Fruit fly (Drosophila melanogaster) whole organism, embryonic: ENCODE measurements around the gene ksr.

ENCODE experiments used
- ATbp ChIP-seq: fragments of 200-800 bp; sonication (Bioruptor generic); optimal IDR thresholded peaks from 2 replicates; lab custom pipeline; 2017; ENCODE audit warnings: missing biosample characterization, mild to moderate bottlenecking, missing genetic modification characterization, missing genetic modification reagents
- Atf6 ChIP-seq: fragments of 200-800 bp; sonication (Bioruptor generic); IDR thresholded peaks from 2 replicates; pipeline ENCODE4 v1.3.6; 2022; ENCODE audit warnings: missing biosample characterization, missing genetic modification characterization
- B-H2 ChIP-seq: fragments of 200-800 bp; sonication (Bioruptor generic); optimal IDR thresholded peaks from 2 replicates; lab custom pipeline; 2018; ENCODE audit warnings: missing biosample characterization, mild to moderate bottlenecking, missing genetic modification characterization
- BEAF-32 ChIP-seq: fragments of 200-800 bp; sonication (Bioruptor generic); optimal IDR thresholded peaks from 3 replicates; lab custom pipeline; 2017; ENCODE audit warnings: missing biosample characterization, missing genetic modification characterization, mild to moderate bottlenecking, moderate library complexity, missing genetic modification reagents
- BtbVII ChIP-seq: fragments of 200-800 bp; sonication (Bioruptor generic); optimal IDR thresholded peaks from 3 replicates; lab custom pipeline; 2017; ENCODE audit warnings: missing biosample characterization, mild to moderate bottlenecking, missing genetic modification characterization
- CG11093 ChIP-seq: fragments of 200-800 bp; sonication (Bioruptor generic); IDR thresholded peaks from 3 replicates; pipeline ENCODE4 v1.3.6; 2022; ENCODE audit warnings: missing biosample characterization, missing genetic modification characterization
- CG12659 ChIP-seq: fragments of 200-800 bp; sonication (Bioruptor generic); optimal IDR thresholded peaks from 3 replicates; lab custom pipeline; 2017; ENCODE audit warnings: mild to moderate bottlenecking, missing biosample characterization, missing genetic modification reagents, missing genetic modification characterization
- CG15479 ChIP-seq: fragments of 200-800 bp; sonication (Bioruptor generic); optimal IDR thresholded peaks from 3 replicates; lab custom pipeline; 2019; ENCODE audit warnings: missing biosample characterization, mild to moderate bottlenecking, missing genetic modification characterization, moderate library complexity
- CG30403 ChIP-seq: fragments of 200-800 bp; sonication (Bioruptor generic); optimal IDR thresholded peaks from 3 replicates; lab custom pipeline; 2016; ENCODE audit warnings: missing biosample characterization, missing genetic modification characterization
- CG32772 ChIP-seq: fragments of 200-800 bp; sonication (Bioruptor generic); IDR thresholded peaks from 2 replicates; pipeline ENCODE4 v1.3.6; 2022; ENCODE audit warnings: missing biosample characterization, missing genetic modification characterization
- CG3281 ChIP-seq: fragments of 200-800 bp; sonication (Bioruptor generic); optimal IDR thresholded peaks from 3 replicates; lab custom pipeline; 2017; ENCODE audit warnings: missing biosample characterization, mild to moderate bottlenecking, missing genetic modification characterization
- CG34422 ChIP-seq: fragments of 200-800 bp; sonication (Bioruptor generic); IDR thresholded peaks from 3 replicates; pipeline ENCODE4 v1.3.6; 2022; ENCODE audit warnings: missing biosample characterization, missing genetic modification characterization
- CG4707 ChIP-seq: fragments of 200-800 bp; sonication (Bioruptor generic); optimal IDR thresholded peaks from 2 replicates; lab custom pipeline; 2018; ENCODE audit warnings: missing biosample characterization, mild to moderate bottlenecking, missing genetic modification characterization, moderate library complexity
- CG4820 ChIP-seq: fragments of 200-800 bp; sonication (Bioruptor generic); optimal IDR thresholded peaks from 3 replicates; lab custom pipeline; 2016; ENCODE audit warnings: missing biosample characterization, missing genetic modification characterization
- CG6175 ChIP-seq: fragments of 200-800 bp; sonication (Bioruptor generic); IDR thresholded peaks from 3 replicates; pipeline ENCODE4 v1.3.6; 2022; ENCODE audit warnings: missing biosample characterization, missing genetic modification characterization
- CG6765 ChIP-seq: fragments of 200-800 bp; sonication (Bioruptor generic); optimal IDR thresholded peaks from 3 replicates; lab custom pipeline; 2017; ENCODE audit warnings: missing biosample characterization, mild to moderate bottlenecking, missing genetic modification characterization
- CG6813 ChIP-seq: fragments of 200-800 bp; sonication (Bioruptor generic); optimal IDR thresholded peaks from 2 replicates; lab custom pipeline; 2017; ENCODE audit warnings: missing biosample characterization, missing genetic modification characterization, mild to moderate bottlenecking, moderate library complexity, missing genetic modification reagents
- CG7786 ChIP-seq: fragments of 200-800 bp; sonication (Bioruptor generic); optimal IDR thresholded peaks from 2 replicates; lab custom pipeline; 2016; ENCODE audit warnings: missing biosample characterization, missing genetic modification characterization
- CG8359 ChIP-seq: fragments of 200-800 bp; sonication (Bioruptor generic); optimal IDR thresholded peaks from 2 replicates; lab custom pipeline; 2017; ENCODE audit warnings: missing biosample characterization, mild to moderate bottlenecking, missing genetic modification characterization, borderline replicate concordance
- Dip2 ChIP-seq: fragments of 200-800 bp; sonication (Bioruptor generic); IDR thresholded peaks from 2 replicates; pipeline ENCODE4 v1.3.6; 2022; ENCODE audit warnings: missing biosample characterization, missing genetic modification characterization
- Eip74EF ChIP-seq, 2 experiments: fragments of 200-800 bp in 1 of 2; fragments of >200 bp in 1 of 2; sonication (Bioruptor generic) in 1 of 2; optimal IDR thresholded peaks; 2 replicates each; lab custom pipeline; 2017 to 2019; ENCODE audit warnings: missing biosample characterization in 2 of 2, missing genetic modification characterization in 2 of 2, mild to moderate bottlenecking in 1 of 2, moderate library complexity in 1 of 2
- Fer2 ChIP-seq: fragments of 200-800 bp; sonication (Bioruptor generic); optimal IDR thresholded peaks from 2 replicates; lab custom pipeline; 2018; ENCODE audit warnings: missing biosample characterization, mild to moderate bottlenecking, missing genetic modification characterization, moderate library complexity
- HLHmδ ChIP-seq: fragments of 200-800 bp; sonication (Bioruptor generic); optimal IDR thresholded peaks from 2 replicates; lab custom pipeline; 2018; ENCODE audit warnings: missing biosample characterization, mild to moderate bottlenecking, missing genetic modification characterization, moderate library complexity
- HmgD ChIP-seq: fragments of 200-800 bp; sonication (Bioruptor generic); optimal IDR thresholded peaks from 3 replicates; lab custom pipeline; 2016; ENCODE audit warnings: missing biosample characterization, missing genetic modification characterization
- HmgZ ChIP-seq: fragments of 200-800 bp; sonication (Bioruptor generic); optimal IDR thresholded peaks from 2 replicates; lab custom pipeline; 2018; ENCODE audit warnings: missing biosample characterization, mild to moderate bottlenecking, missing genetic modification characterization
- Hsf ChIP-seq: fragments of 200-800 bp; sonication (Bioruptor generic); optimal IDR thresholded peaks from 3 replicates; lab custom pipeline; 2016; ENCODE audit warnings: missing biosample characterization, missing genetic modification characterization
- Lim3 ChIP-seq: fragments of 200-800 bp; sonication (Bioruptor generic); IDR thresholded peaks from 2 replicates; pipeline ENCODE4 v1.3.6; 2022; ENCODE audit warnings: missing biosample characterization, missing genetic modification characterization
- MTF-1 ChIP-seq: fragments of 200-800 bp; sonication (Bioruptor generic); optimal IDR thresholded peaks from 2 replicates; lab custom pipeline; 2018; ENCODE audit warnings: missing biosample characterization, mild to moderate bottlenecking, missing genetic modification characterization, borderline replicate concordance
- Med ChIP-seq: fragments of 200-800 bp; sonication (Bioruptor generic); peaks from one replicate; lab custom pipeline; 2016; ENCODE audit warnings: missing biosample characterization, missing genetic modification characterization, mild to moderate bottlenecking, inconsistent platforms, moderate library complexity
- Myb ChIP-seq: fragments of 200-800 bp; sonication (Bioruptor generic); optimal IDR thresholded peaks from 2 replicates; lab custom pipeline; 2016; ENCODE audit warnings: missing biosample characterization, missing genetic modification characterization
- Tbp ChIP-seq: fragments of >200 bp; optimal IDR thresholded peaks from 2 replicates; lab custom pipeline; 2018; ENCODE audit warnings: missing biosample characterization, missing genetic modification characterization
- Usf ChIP-seq: fragments of 200-800 bp; sonication (Bioruptor generic); optimal IDR thresholded peaks from 2 replicates; lab custom pipeline; 2017; ENCODE audit warnings: missing genotype, missing biosample characterization, missing genetic modification characterization
- ab ChIP-seq: fragments of 200-800 bp; sonication (Bioruptor generic); optimal IDR thresholded peaks from 2 replicates; lab custom pipeline; 2016; ENCODE audit warnings: missing biosample characterization, missing genetic modification characterization
- ap ChIP-seq: fragments of 200-800 bp; sonication (Bioruptor generic); IDR thresholded peaks from 2 replicates; pipeline ENCODE4 v1.3.6; 2022; ENCODE audit warnings: missing biosample characterization, missing genetic modification characterization
- btn ChIP-seq: fragments of 200-800 bp; sonication (Bioruptor generic); optimal IDR thresholded peaks from 2 replicates; lab custom pipeline; 2016; ENCODE audit warnings: missing biosample characterization, missing genetic modification characterization
- chn ChIP-seq: fragments of 200-800 bp; sonication (Bioruptor generic); optimal IDR thresholded peaks from 2 replicates; lab custom pipeline; 2016; ENCODE audit warnings: missing biosample characterization, missing genetic modification characterization
- cwo ChIP-seq: fragments of 200-800 bp; sonication (Bioruptor generic); optimal IDR thresholded peaks from 3 replicates; lab custom pipeline; 2017; ENCODE audit warnings: missing biosample characterization, missing genetic modification characterization, mild to moderate bottlenecking, moderate library complexity, missing genetic modification reagents
- en ChIP-seq: fragments of 200-800 bp; sonication (Bioruptor generic); optimal IDR thresholded peaks from 2 replicates; lab custom pipeline; 2016; ENCODE audit warnings: missing biosample characterization, missing genetic modification characterization
- eve ChIP-seq, 2 experiments: fragments of >200 bp; optimal IDR thresholded peaks; 2 replicates each; lab custom pipeline; 2017; ENCODE audit warnings: missing biosample characterization in 2 of 2, missing genetic modification characterization in 2 of 2
- ewg ChIP-seq: fragments of 200-800 bp; sonication (Bioruptor generic); optimal IDR thresholded peaks from 3 replicates; lab custom pipeline; 2017; ENCODE audit warnings: mild to moderate bottlenecking, missing biosample characterization, missing genetic modification reagents, missing genetic modification characterization
- fd102C ChIP-seq: fragments of 200-800 bp; sonication (Bioruptor generic); optimal IDR thresholded peaks from 2 replicates; lab custom pipeline; 2018; ENCODE audit warnings: missing biosample characterization, mild to moderate bottlenecking, missing genetic modification characterization, moderate library complexity
- gfzf ChIP-seq: fragments of 200-800 bp; sonication (Bioruptor generic); optimal IDR thresholded peaks from 2 replicates; lab custom pipeline; 2016; ENCODE audit warnings: missing biosample characterization, mild to moderate bottlenecking, missing genetic modification characterization, moderate library complexity
- grau ChIP-seq: fragments of 200-800 bp; optimal IDR thresholded peaks from 3 replicates; lab custom pipeline; 2019; ENCODE audit warnings: missing biosample characterization, mild to moderate bottlenecking, missing genetic modification characterization, moderate library complexity
- gro ChIP-seq: fragments of 200-800 bp; sonication (Bioruptor generic); optimal IDR thresholded peaks from 2 replicates; lab custom pipeline; 2016; ENCODE audit warnings: missing biosample characterization, missing genetic modification characterization
- gsb ChIP-seq: fragments of 200-800 bp; sonication (Bioruptor generic); IDR thresholded peaks from 2 replicates; pipeline ENCODE4 v1.3.6; 2022; ENCODE audit warnings: missing biosample characterization, missing genetic modification characterization
- nmo ChIP-seq: fragments of 200-800 bp; sonication (Bioruptor generic); optimal IDR thresholded peaks from 2 replicates; lab custom pipeline; 2018; ENCODE audit warnings: missing biosample characterization, mild to moderate bottlenecking, missing genetic modification characterization, moderate library complexity
- pan ChIP-seq, 4 experiments: fragments of >200 bp in 3 of 4; fragments of 200-800 bp in 1 of 4; sonication (Bioruptor generic) in 1 of 4; optimal IDR thresholded peaks in 3 of 4; IDR thresholded peaks in 1 of 4; 2 replicates each; pipeline versions ENCODE4 v1.3.6 to Lab custom; 2017 to 2022; ENCODE audit warnings: missing biosample characterization in 2 of 4, missing genetic modification characterization in 2 of 4, mixed read lengths in 1 of 4
- slbo ChIP-seq: fragments of 200-800 bp; sonication (Bioruptor generic); IDR thresholded peaks from 2 replicates; pipeline ENCODE4 v1.3.6; 2022; ENCODE audit warnings: missing biosample characterization, missing genetic modification characterization
- tgo ChIP-seq: fragments of 200-800 bp; sonication (Bioruptor generic); IDR thresholded peaks from 3 replicates; pipeline ENCODE4 v1.3.6; 2022; ENCODE audit warnings: missing biosample characterization, missing genetic modification characterization
- zfh2 ChIP-seq: fragments of 200-800 bp; sonication (Bioruptor generic); optimal IDR thresholded peaks from 2 replicates; lab custom pipeline; 2016; ENCODE audit warnings: missing biosample characterization, missing genetic modification characterization

The ksr gene

DNA sequence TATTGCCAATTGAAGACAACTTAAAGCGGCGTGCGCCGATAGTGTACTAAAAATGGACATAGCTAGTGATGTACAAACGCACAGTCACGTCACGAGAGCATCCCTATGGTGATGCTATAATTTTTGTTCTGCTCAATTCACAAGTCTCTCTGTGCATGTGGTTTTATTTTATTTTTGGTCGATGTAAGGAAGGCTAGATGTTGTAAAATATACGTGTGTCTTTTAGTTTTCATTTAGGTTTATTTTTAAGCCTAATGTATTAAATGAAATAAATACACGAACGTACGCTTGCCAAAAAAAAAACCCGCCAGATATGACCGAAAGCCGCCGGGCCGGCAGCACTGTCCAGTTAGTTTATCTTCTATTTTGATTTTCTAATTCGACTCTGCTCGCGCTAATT is 9.2 kb downstream of the ksr start, which contains the start of the genes CG45100, HDAC3 and Hcs (continued):
- TF ChIP-seq gro (GFP tag; lab: Kevin White, UChicago) = no peak
- TF ChIP-seq ab = no peak
- TF ChIP-seq CG15479 = peak; percentile 29
- TF ChIP-seq fd102C = no peak
- peak; percentile 38 for TF ChIP-seq chn (GFP tag; lab: Kevin White, UChicago)
- peak; percentile 55 for TF ChIP-seq Hsf
- TF ChIP-seq Atf6 = no peak
- peak; percentile 20; the same call in 1 of the 3 replicates for TF ChIP-seq tgo (GFP tag; lab: Robert Waterston, UW)
- 0 out of 2 replicates have a peak, but pooled peaks have one; percentile 19 for TF ChIP-seq CG32772 (GFP tag; lab: Robert Waterston, UW)
- peak; percentile 49 for TF ChIP-seq gfzf (GFP tag; lab: Kevin White, UChicago)
- peak; percentile 82 for TF ChIP-seq Med (GFP tag; lab: Kevin White, UChicago)
- peak; percentile 43 for TF ChIP-seq CG12659 (GFP tag; lab: Kevin White, UChicago)
- no peak for TF ChIP-seq Dip2 (GFP tag; lab: Robert Waterston, UW)
- TF ChIP-seq CG6765 = no peak
- peak; percentile 71 for TF ChIP-seq ewg (GFP tag; lab: Kevin White, UChicago)
- TF ChIP-seq CG6175 (GFP tag; lab: Robert Waterston, UW) = no peak
- peak; percentile 72 for TF ChIP-seq zfh2
- TF ChIP-seq B-H2 (GFP tag; lab: Kevin White, UChicago) = no peak
- no peak for TF ChIP-seq HLHmδ (GFP tag; lab: Kevin White, UChicago)
- no peak for TF ChIP-seq CG4707 (GFP tag; lab: Kevin White, UChicago)
- no peak for TF ChIP-seq ATbp (GFP tag; lab: Kevin White, UChicago)
- TF ChIP-seq CG4820 (GFP tag; lab: Kevin White, UChicago) = peak; percentile 11
- TF ChIP-seq Tbp (GFP tag; lab: Kevin White, UChicago) = peak; percentile 52
- TF ChIP-seq Usf (GFP tag; lab: Kevin White, UChicago) = no peak
- TF ChIP-seq nmo (GFP tag; lab: Kevin White, UChicago) = peak; percentile 76
- no peak for TF ChIP-seq CG11093 (GFP tag; lab: Robert Waterston, UW)
- peak; percentile 78 for TF ChIP-seq slbo (GFP tag; lab: Robert Waterston, UW)
- TF ChIP-seq HmgD (GFP tag; lab: Kevin White, UChicago) = peak; percentile 24
- TF ChIP-seq CG7786 (GFP tag; lab: Kevin White, UChicago) = peak; percentile 69
- no peak for TF ChIP-seq CG6813 (GFP tag; lab: Kevin White, UChicago)
- 0 out of 3 replicates have a peak, but pooled peaks have one; percentile 23 for TF ChIP-seq CG34422 (GFP tag; lab: Robert Waterston, UW)
- TF ChIP-seq BtbVII (GFP tag; lab: Kevin White, UChicago) = no peak
- TF ChIP-seq ap = no peak
- no peak for TF ChIP-seq gsb (GFP tag; lab: Robert Waterston, UW)
- no peak for TF ChIP-seq Eip74EF (GFP tag; optimal IDR thresholded peaks at IDR 0.05; lab: Kevin White, UChicago)
- no peak for TF ChIP-seq en (GFP tag; lab: Kevin White, UChicago)
- peak; percentile 67 for TF ChIP-seq CG30403 (GFP tag; lab: Kevin White, UChicago)
- peak; percentile 96 for TF ChIP-seq BEAF-32
- no peak for TF ChIP-seq btn
- TF ChIP-seq Myb = peak; percentile 43
- TF ChIP-seq MTF-1 = no peak
- no peak for TF ChIP-seq CG8359 (GFP tag; lab: Kevin White, UChicago)
- TF ChIP-seq pan (optimal IDR thresholded peaks at IDR 0.05; lab: Kevin White, UChicago) = no peak
- TF ChIP-seq pan (GFP tag; optimal IDR thresholded peaks at IDR 0.05 in 1 of 2, IDR thresholded peaks at IDR 0.05 in 1 of 2) = no peak
- TF ChIP-seq Lim3 (GFP tag; lab: Robert Waterston, UW) = no peak
- TF ChIP-seq eve (GFP tag; optimal IDR thresholded peaks at IDR 0.05; lab: Kevin White, UChicago) = peak in 1 of 2 experiments; percentile 1
- peak; percentile 39 for TF ChIP-seq HmgZ (tag; lab: Kevin White, UChicago)
- no peak for TF ChIP-seq grau (tag; lab: Kevin White, UChicago)
- no peak for TF ChIP-seq Fer2 (tag; lab: Kevin White, UChicago)
- no peak for TF ChIP-seq CG3281 (GFP tag; lab: Kevin White, UChicago)
- no peak for TF ChIP-seq cwo (GFP tag; lab: Kevin White, UChicago)
